Worm (Caenorhabditis elegans) whole organism, young adult: ENCODE data around the gene R07G3.7.

Experiments used
- B0019.2 ChIP-seq: fragments of 200-800 bp; sonication (Bioruptor generic); conservative IDR thresholded peaks from 2 replicates; pipeline ENCODE4 v1.3.6; 2022; ENCODE audit warnings: missing genetic modification reagents, missing genetic modification characterization, missing compliant biosample characterization
- B0035.1 ChIP-seq: sonication (generic microtip); optimal IDR thresholded peaks from 2 replicates; lab custom pipeline; 2016; ENCODE audit warnings: missing genetic modification characterization, mild to moderate bottlenecking, missing compliant biosample characterization, missing genotype, missing genetic modification reagents
- C06A6.2 ChIP-seq: fragments of 200-800 bp; sonication (Bioruptor generic); conservative IDR thresholded peaks from 2 replicates; pipeline ENCODE4 v1.3.6; 2022; ENCODE audit warnings: missing genetic modification characterization, missing compliant biosample characterization
- F23B12.7 ChIP-seq: sonication (generic microtip); optimal IDR thresholded peaks from 2 replicates; lab custom pipeline; 2017; ENCODE audit warnings: missing genetic modification characterization, mild to moderate bottlenecking, missing compliant biosample characterization, antibody characterized with exemption, moderate library complexity; ENCODE audit not compliant: insufficient read depth
- F52B5.7 ChIP-seq: sonication (generic microtip); optimal IDR thresholded peaks from 2 replicates; lab custom pipeline; 2016; ENCODE audit warnings: mild to moderate bottlenecking, missing genetic modification characterization, missing compliant biosample characterization
- F55B11.4 ChIP-seq: sonication (generic microtip); optimal IDR thresholded peaks from 2 replicates; lab custom pipeline; 2016; ENCODE audit warnings: missing compliant biosample characterization, missing genetic modification characterization, borderline replicate concordance; ENCODE audit not compliant: insufficient read depth
- F57C9.4 ChIP-seq: sonication (generic microtip); optimal IDR thresholded peaks from 2 replicates; lab custom pipeline; 2017; ENCODE audit warnings: mild to moderate bottlenecking, missing genetic modification characterization, missing compliant biosample characterization
- T26A5.8 ChIP-seq: sonication (generic microtip); optimal IDR thresholded peaks from 2 replicates; lab custom pipeline; 2016; ENCODE audit warnings: missing genetic modification characterization, missing compliant biosample characterization
- Y56A3A.18 ChIP-seq: fragments of 200-800 bp; sonication (Bioruptor generic); IDR thresholded peaks from 2 replicates; pipeline ENCODE4 v1.3.6; 2022; ENCODE audit warnings: missing genetic modification reagents, missing genetic modification characterization, missing compliant biosample characterization
- Y79H2A.3 ChIP-seq: fragments of 200-800 bp; sonication (Bioruptor generic); conservative IDR thresholded peaks from 2 replicates; pipeline ENCODE4 v1.3.6; 2022; ENCODE audit warnings: missing genetic modification reagents, missing genetic modification characterization, missing compliant biosample characterization
- ama-1 ChIP-seq, 3 experiments: fragments of 150-350 bp in 1 of 3; sonication (generic microtip) in 2 of 3; optimal IDR thresholded peaks; 2 replicates each; lab custom pipeline; 2014 to 2018; ENCODE audit warnings: missing biosample characterization in 2 of 3, missing genetic modification characterization in 2 of 3, missing genetic modification reagents in 2 of 3
- aptf-2 ChIP-seq: fragments of 200-800 bp; sonication (Bioruptor generic); conservative IDR thresholded peaks from 2 replicates; pipeline ENCODE4 v1.3.6; 2022; ENCODE audit warnings: missing genetic modification reagents, missing genetic modification characterization, missing compliant biosample characterization
- atf-7 ChIP-seq: sonication (generic microtip); optimal IDR thresholded peaks from 2 replicates; lab custom pipeline; 2017; ENCODE audit warnings: mild to moderate bottlenecking, missing genetic modification characterization, missing compliant biosample characterization
- athp-1 ChIP-seq: sonication (generic microtip); optimal IDR thresholded peaks from 2 replicates; lab custom pipeline; 2017; ENCODE audit warnings: mild to moderate bottlenecking, missing genetic modification characterization, missing compliant biosample characterization
- attf-3 ChIP-seq: fragments of 200-800 bp; sonication (Bioruptor generic); conservative IDR thresholded peaks from 2 replicates; pipeline ENCODE4 v1.3.6; 2022; ENCODE audit warnings: missing genetic modification reagents, missing genetic modification characterization, missing compliant biosample characterization
- ccch-3 ChIP-seq: fragments of 200-800 bp; sonication (Bioruptor generic); optimal IDR thresholded peaks from 2 replicates; lab custom pipeline; 2018; ENCODE audit warnings: mild to moderate bottlenecking, missing genetic modification characterization, missing compliant biosample characterization
- ceh-91 ChIP-seq: fragments of 200-800 bp; sonication (Bioruptor generic); IDR thresholded peaks from 2 replicates; pipeline ENCODE4 v1.3.6; 2022; ENCODE audit warnings: missing genetic modification reagents, missing genetic modification characterization, missing compliant biosample characterization
- die-1 ChIP-seq: sonication (generic microtip); optimal IDR thresholded peaks from 2 replicates; lab custom pipeline; 2016; ENCODE audit warnings: missing genotype, mild to moderate bottlenecking, missing genetic modification characterization, missing compliant biosample characterization
- egl-44 ChIP-seq: fragments of 200-800 bp; sonication (Bioruptor generic); IDR thresholded peaks from 2 replicates; pipeline ENCODE4 v1.3.6; 2022; ENCODE audit warnings: missing genetic modification reagents, missing genetic modification characterization, missing compliant biosample characterization
- egrh-3 ChIP-seq: fragments of 200-800 bp; sonication (Bioruptor generic); IDR thresholded peaks from 2 replicates; pipeline ENCODE4 v1.3.6; 2022; ENCODE audit warnings: missing genetic modification reagents, missing genetic modification characterization, missing compliant biosample characterization
- ets-4 ChIP-seq: fragments of 200-800 bp; sonication (Bioruptor generic); optimal IDR thresholded peaks from 2 replicates; lab custom pipeline; 2018; ENCODE audit warnings: mild to moderate bottlenecking, missing genetic modification characterization, missing compliant biosample characterization
- hlh-12 ChIP-seq: sonication (generic microtip); optimal IDR thresholded peaks from 2 replicates; lab custom pipeline; 2016; ENCODE audit warnings: missing genetic modification characterization, missing compliant biosample characterization
- hmg-1.2 ChIP-seq: fragments of 200-800 bp; sonication (Bioruptor generic); IDR thresholded peaks from 2 replicates; pipeline ENCODE4 v1.3.6; 2022; ENCODE audit warnings: missing genetic modification reagents, missing genetic modification characterization, missing compliant biosample characterization
- hsf-1 ChIP-seq: fragments of 200-800 bp; sonication (Bioruptor generic); IDR thresholded peaks from 2 replicates; pipeline ENCODE4 v1.3.6; 2022; ENCODE audit warnings: missing genetic modification reagents, missing genetic modification characterization, missing compliant biosample characterization
- lag-1 ChIP-seq: fragments of 200-800 bp; sonication (Bioruptor generic); IDR thresholded peaks from 2 replicates; pipeline ENCODE4 v1.3.6; 2022; ENCODE audit warnings: missing genetic modification reagents, missing genetic modification characterization, missing compliant biosample characterization
- lin-40 ChIP-seq: sonication (generic microtip); optimal IDR thresholded peaks from 2 replicates; lab custom pipeline; 2016; ENCODE audit warnings: missing genetic modification characterization, mild to moderate bottlenecking, missing compliant biosample characterization, missing genotype, missing genetic modification reagents
- lin-54 ChIP-seq: fragments of 200-800 bp; sonication (Bioruptor generic); optimal IDR thresholded peaks from 2 replicates; lab custom pipeline; 2018; ENCODE audit warnings: mild to moderate bottlenecking, missing genetic modification characterization, missing compliant biosample characterization
- lir-1 ChIP-seq: fragments of 200-800 bp; sonication (Bioruptor generic); conservative IDR thresholded peaks from 2 replicates; pipeline ENCODE4 v1.3.6; 2022; ENCODE audit warnings: missing genetic modification reagents, missing genetic modification characterization, missing compliant biosample characterization
- lsl-1 ChIP-seq: fragments of 200-800 bp; sonication (Bioruptor generic); optimal IDR thresholded peaks from 2 replicates; lab custom pipeline; 2018; ENCODE audit warnings: mild to moderate bottlenecking, missing genetic modification characterization, moderate library complexity, missing compliant biosample characterization
- madf-3 ChIP-seq: fragments of 200-800 bp; sonication (Bioruptor generic); IDR thresholded peaks from 2 replicates; pipeline ENCODE4 v1.3.6; 2022; ENCODE audit warnings: missing genetic modification reagents, missing genetic modification characterization, missing compliant biosample characterization
- mes-4 ChIP-seq: sonication (generic microtip); optimal IDR thresholded peaks from 2 replicates; lab custom pipeline; 2016; ENCODE audit warnings: missing genotype, missing genetic modification characterization, missing compliant biosample characterization
- nfya-1 ChIP-seq: sonication (generic microtip); optimal IDR thresholded peaks from 2 replicates; lab custom pipeline; 2017; ENCODE audit warnings: antibody characterized with exemption, missing compliant biosample characterization, missing genetic modification characterization, borderline replicate concordance; ENCODE audit not compliant: insufficient read depth
- nhr-80 ChIP-seq: sonication (generic microtip); optimal IDR thresholded peaks from 2 replicates; lab custom pipeline; 2016; ENCODE audit warnings: missing genetic modification characterization, missing compliant biosample characterization
- pbrm-1 ChIP-seq: fragments of 200-800 bp; sonication (Bioruptor generic); IDR thresholded peaks from 2 replicates; pipeline ENCODE4 v1.3.6; 2022; ENCODE audit warnings: missing genetic modification reagents, missing genetic modification characterization, missing compliant biosample characterization
- rec-8 ChIP-seq, 2 experiments: sonication (generic microtip); optimal IDR thresholded peaks; 2 replicates each; lab custom pipeline; 2016; ENCODE audit warnings: mild to moderate bottlenecking in 2 of 2, missing genetic modification characterization in 2 of 2, missing genetic modification reagents in 2 of 2, missing genotype in 2 of 2, missing biosample characterization in 1 of 2, missing compliant biosample characterization in 1 of 2, moderate library complexity in 1 of 2
- snpc-1.1 ChIP-seq: sonication (generic microtip); optimal IDR thresholded peaks from 2 replicates; lab custom pipeline; 2017; ENCODE audit warnings: missing genetic modification characterization, mild to moderate bottlenecking, missing compliant biosample characterization, antibody characterized with exemption, moderate library complexity, missing genotype, missing genetic modification reagents; ENCODE audit not compliant: insufficient read depth
- snpc-1.3 ChIP-seq: sonication (generic microtip); optimal IDR thresholded peaks from 2 replicates; lab custom pipeline; 2017; ENCODE audit warnings: missing genetic modification characterization, mild to moderate bottlenecking, missing compliant biosample characterization, antibody characterized with exemption, moderate library complexity, missing genotype, missing genetic modification reagents; ENCODE audit not compliant: insufficient read depth
- snpc-4 ChIP-seq, 5 experiments: fragments of 150-350 bp in 1 of 5; sonication (generic microtip) in 4 of 5; optimal IDR thresholded peaks; 2 replicates each; lab custom pipeline; 2014 to 2018; ENCODE audit warnings: missing genetic modification characterization in 5 of 5, missing biosample characterization in 3 of 5, antibody characterized with exemption in 2 of 5, mild to moderate bottlenecking in 2 of 5, missing compliant biosample characterization in 2 of 5, missing genotype in 2 of 5, moderate library complexity in 2 of 5, missing genetic modification reagents in 1 of 5
- sptf-2 ChIP-seq: fragments of 200-800 bp; sonication (Bioruptor generic); optimal IDR thresholded peaks from 2 replicates; lab custom pipeline; 2018; ENCODE audit warnings: mild to moderate bottlenecking, missing genetic modification characterization, missing compliant biosample characterization
- xnd-1 ChIP-seq: sonication (generic microtip); optimal IDR thresholded peaks from 2 replicates; lab custom pipeline; 2016; ENCODE audit warnings: missing genotype, missing genetic modification reagents, missing genetic modification characterization, missing compliant biosample characterization
- ztf-18 ChIP-seq: sonication (generic microtip); optimal IDR thresholded peaks from 2 replicates; lab custom pipeline; 2016; ENCODE audit warnings: missing genotype, mild to moderate bottlenecking, missing genetic modification characterization, missing compliant biosample characterization
- ztf-26 ChIP-seq: sonication (generic microtip); optimal IDR thresholded peaks from 2 replicates; lab custom pipeline; 2017; ENCODE audit warnings: missing genetic modification characterization, missing compliant biosample characterization

Gene R07G3.7

ce11 chrII:7607953-7608352 is 5.6 kb downstream of the R07G3.7 start, which contains the start of gene lips-17:
lips-17 (plus strand) TSS chrII:7608253.
- TF ChIP-seq lin-54 (GFP tag; lab: Kevin White, UChicago) (no peak), atf-7 (tag; lab: Kevin White, UChicago) (no peak), hsf-1 (no peak), C06A6.2 (GFP tag; lab: Robert Waterston, UW) (no peak), snpc-1.1 (tag; lab: Kevin White, UChicago) (no peak), lin-40 (no peak), mes-4 (tag; lab: Kevin White, UChicago) (no peak), egl-44 (GFP tag; lab: Robert Waterston, UW) (no peak)

- TF ChIP-seq ama-1 (optimal IDR thresholded peaks at IDR 0.05; lab: Kevin White, UChicago) (no peak), ama-1 (GFP tag; optimal IDR thresholded peaks at IDR 0.05; lab: Kevin White, UChicago) (no peak), snpc-4 (GFP tag; optimal IDR thresholded peaks at IDR 0.05; lab: Kevin White, UChicago) (no peak), snpc-4 (tag; optimal IDR thresholded peaks at IDR 0.05; lab: Kevin White, UChicago) (no peak), sptf-2 (GFP tag; lab: Kevin White, UChicago) (no peak)
These were observed 8.2 kb downstream of the R07G3.7 start, which contains the start of gene osm-8 for ce11 chrII:7605306-7605705. osm-8 (minus strand) TSS chrII:7605406.

ce11 chrII:7599357-7599756 is 14.2 kb downstream of the R07G3.7 start, which contains the start of gene npp-21:
npp-21 (plus strand) TSS chrII:7599657.
- no peak for TF ChIP-seq rec-8 (tag; optimal IDR thresholded peaks at IDR 0.05; lab: Kevin White, UChicago)
- no peak for TF ChIP-seq attf-3
- no peak for TF ChIP-seq T26A5.8 (tag; lab: Kevin White, UChicago)
- no peak for TF ChIP-seq F57C9.4 (tag; lab: Kevin White, UChicago)
- no peak for TF ChIP-seq die-1 (tag; lab: Kevin White, UChicago)
- TF ChIP-seq lir-1 (GFP tag; lab: Robert Waterston, UW), result no peak
- TF ChIP-seq ztf-26 (tag; lab: Kevin White, UChicago), result no peak
- TF ChIP-seq B0019.2, result no peak
- TF ChIP-seq ama-1 (optimal IDR thresholded peaks at IDR 0.05; lab: Kevin White, UChicago), result no peak
- no peak for TF ChIP-seq ama-1 (GFP tag; optimal IDR thresholded peaks at IDR 0.05; lab: Kevin White, UChicago)
- TF ChIP-seq B0035.1 (tag; lab: Kevin White, UChicago), result no peak
- no peak for TF ChIP-seq athp-1 (tag; lab: Kevin White, UChicago)
- no peak for TF ChIP-seq hmg-1.2
- no peak for TF ChIP-seq egrh-3
- TF ChIP-seq aptf-2 (GFP tag; lab: Robert Waterston, UW), result no peak
- no peak for TF ChIP-seq F55B11.4
- TF ChIP-seq ccch-3, result no peak
- no peak for TF ChIP-seq pbrm-1
- TF ChIP-seq Y79H2A.3 (GFP tag; lab: Robert Waterston, UW), result no peak

- TF ChIP-seq F23B12.7 (tag; lab: Kevin White, UChicago), result no peak
- TF ChIP-seq ets-4 (GFP tag; lab: Kevin White, UChicago), result no peak
- no peak for TF ChIP-seq hlh-12 (tag; lab: Kevin White, UChicago)
- TF ChIP-seq ccch-3, result no peak
- 0 out of 2 replicates have a peak, but pooled peaks have one; percentile 23 for TF ChIP-seq Y79H2A.3 (GFP tag; lab: Robert Waterston, UW)
- peak; percentile 37; the same call in 1 of the 2 replicates for TF ChIP-seq hmg-1.2
- 0 out of 2 replicates have a peak, but pooled peaks have one; percentile 12 for TF ChIP-seq madf-3 (GFP tag; lab: Robert Waterston, UW)
- no peak for TF ChIP-seq lag-1 (GFP tag; lab: Robert Waterston, UW)
- peak; percentile 61 for TF ChIP-seq xnd-1
- no peak for TF ChIP-seq nfya-1 (tag; lab: Kevin White, UChicago)
- TF ChIP-seq ceh-91 (GFP tag; lab: Robert Waterston, UW), result peak; percentile 71; the same call in 1 of the 2 replicates
- peak; percentile 2 for TF ChIP-seq ztf-18 (tag; lab: Kevin White, UChicago)
- TF ChIP-seq nhr-80 (tag; lab: Kevin White, UChicago), result no peak
- TF ChIP-seq Y56A3A.18 (GFP tag; lab: Robert Waterston, UW), result no peak
- TF ChIP-seq F52B5.7 (tag; lab: Kevin White, UChicago), result no peak
- peak; percentile 29 for TF ChIP-seq snpc-1.3 (tag; lab: Kevin White, UChicago)
- peak; percentile 58 for TF ChIP-seq lsl-1
These were observed 14.7 kb downstream of the R07G3.7 start, which contains the start of gene pgam-5 for ce11 chrII:7598702-7599314. pgam-5 (minus strand) TSS chrII:7598752.
